Fruit fly (Drosophila melanogaster): ENCODE data around the gene CG16721.

The CG16721 gene

dm6 chrX:5879543-5879943 is at the start of gene CG16721, which contains the start of gene Usp30 (continued):
- TF ChIP-seq CG32772 (GFP tag; IDR thresholded peaks at IDR 0.05) (no peak), CG42726 (GFP tag; IDR thresholded peaks at IDR 0.05; ENCODE audit: partially characterized antibody) (peak; percentile 47; the same call in 1 of the 2 replicates), CG15601 (tag; optimal IDR thresholded peaks at IDR 0.05) (peak; percentile 14), ERR (GFP tag; optimal IDR thresholded peaks at IDR 0.05) (no peak), aop (GFP tag; IDR thresholded peaks at IDR 0.05) (no peak), phol (tag; optimal IDR thresholded peaks at IDR 0.05) (peak; percentile 55), CG18262 (tag; optimal IDR thresholded peaks at IDR 0.05) (peak; percentile 26), bowl (GFP tag; IDR thresholded peaks at IDR 0.05) (no peak), Tbp (GFP tag; optimal IDR thresholded peaks at IDR 0.05) (no peak), MBD-R2 (GFP tag; IDR thresholded peaks at IDR 0.05) (peak; percentile 73), CG17359 (tag; optimal IDR thresholded peaks at IDR 0.05) (peak; percentile 24), Rfx (GFP tag; IDR thresholded peaks at IDR 0.05) (peak; percentile 68), jing (GFP tag; optimal IDR thresholded peaks at IDR 0.05) (no peak), org-1 (GFP tag; optimal IDR thresholded peaks at IDR 0.05) (no peak), gem (tag; optimal IDR thresholded peaks at IDR 0.05) (no peak), CG17568 (GFP tag; optimal IDR thresholded peaks at IDR 0.05) (no peak), CG7839 (tag; optimal IDR thresholded peaks at IDR 0.05) (no peak), mld (GFP tag; IDR thresholded peaks at IDR 0.05; ENCODE audit: partially characterized antibody) (peak; percentile 59; the same call in 1 of the 3 replicates), CG2889 (GFP tag; IDR thresholded peaks at IDR 0.05) (no peak), her (GFP tag; optimal IDR thresholded peaks at IDR 0.05) (peak; percentile 56), CG14050 (GFP tag; IDR thresholded peaks at IDR 0.05) (no peak), CG8281 (tag; optimal IDR thresholded peaks at IDR 0.05) (no peak), gsb-n (tag; optimal IDR thresholded peaks at IDR 0.05) (no peak), CG9932 (GFP tag; IDR thresholded peaks at IDR 0.05) (peak; percentile 71), crc (GFP tag; optimal IDR thresholded peaks at IDR 0.05) (no peak), Stat92E (GFP tag; optimal IDR thresholded peaks at IDR 0.05) (no peak), dmrt11E (tag; optimal IDR thresholded peaks at IDR 0.05) (peak; percentile 10), en (GFP tag; optimal IDR thresholded peaks at IDR 0.05) (peak; percentile 23), eve (GFP tag; optimal IDR thresholded peaks at IDR 0.05) (no peak), CG9876 (GFP tag; optimal IDR thresholded peaks at IDR 0.05) (no peak), CG30431 (GFP tag; optimal IDR thresholded peaks at IDR 0.05) (no peak), CG18619 (GFP tag; optimal IDR thresholded peaks at IDR 0.05) (no peak), tll (GFP tag; optimal IDR thresholded peaks at IDR 0.05) (no peak), fd64A (GFP tag; optimal IDR thresholded peaks at IDR 0.05) (no peak), bigmax (GFP tag; optimal IDR thresholded peaks at IDR 0.05) (no peak), Sin3A (optimal IDR thresholded peaks at IDR 0.05) (peak; percentile 60), gfzf (GFP tag; optimal IDR thresholded peaks at IDR 0.05) (peak; percentile 34), sug (tag; optimal IDR thresholded peaks at IDR 0.05) (peak; percentile 43), dmrt99B (tag; optimal IDR thresholded peaks at IDR 0.05) (no peak), CG13123 (GFP tag; optimal IDR thresholded peaks at IDR 0.05) (peak; percentile 45), CG14860 (GFP tag; IDR thresholded peaks at IDR 0.05; ENCODE audit: partially characterized antibody) (peak; percentile 66), B-H2 (GFP tag; optimal IDR thresholded peaks at IDR 0.05) (peak; percentile 60), CTCF (GFP tag; optimal IDR thresholded peaks at IDR 0.05) (peak; percentile 41), gro (GFP tag; optimal IDR thresholded peaks at IDR 0.05) (peak; percentile 25), bbx (GFP tag; IDR thresholded peaks at IDR 0.05; ENCODE audit: partially characterized antibody) (peak; percentile 66), Dad (GFP tag; optimal IDR thresholded peaks at IDR 0.05) (peak; percentile 48), CG10366 (GFP tag; IDR thresholded peaks at IDR 0.05) (no peak), CG15696 (tag; optimal IDR thresholded peaks at IDR 0.05) (no peak), sob (GFP tag; IDR thresholded peaks at IDR 0.05) (peak; percentile 68), Kr (GFP tag; optimal IDR thresholded peaks at IDR 0.05) (no peak), CG12942 (GFP tag; optimal IDR thresholded peaks at IDR 0.05) (peak; percentile 45), br (optimal IDR thresholded peaks at IDR 0.05) (no peak)
